Fruit fly (Drosophila melanogaster) whole organism, pupa: ENCODE data around the gene CG31115.

Experiments
- CG10348 ChIP-seq: fragments of 200-800 bp; sonication (Bioruptor generic); IDR thresholded peaks from 2 replicates; pipeline ENCODE4 v1.3.6; 2022; ENCODE audit warnings: missing biosample characterization, missing genetic modification characterization
- CG12605 ChIP-seq: fragments of 200-800 bp; sonication (Bioruptor generic); IDR thresholded peaks from 2 replicates; pipeline ENCODE4 v1.3.6; 2022; ENCODE audit warnings: missing biosample characterization, missing genetic modification characterization
- CG13204 ChIP-seq: fragments of 200-800 bp; sonication (Bioruptor generic); optimal IDR thresholded peaks from 2 replicates; lab custom pipeline; 2018; ENCODE audit warnings: missing biosample characterization, mild to moderate bottlenecking, missing genetic modification characterization, moderate library complexity
- CG14655 ChIP-seq: fragments of 200-800 bp; sonication (Bioruptor generic); optimal IDR thresholded peaks from 3 replicates; lab custom pipeline; 2017; ENCODE audit warnings: mild to moderate bottlenecking, missing biosample characterization, missing genetic modification reagents, missing genetic modification characterization
- CG15710 ChIP-seq: fragments of 200-800 bp; sonication (Bioruptor generic); optimal IDR thresholded peaks from 2 replicates; lab custom pipeline; 2018; ENCODE audit warnings: missing biosample characterization, mild to moderate bottlenecking, missing genetic modification characterization, moderate library complexity
- CG17806 ChIP-seq: fragments of 200-800 bp; sonication (Bioruptor generic); optimal IDR thresholded peaks from 2 replicates; lab custom pipeline; 2018; ENCODE audit warnings: missing biosample characterization, mild to moderate bottlenecking, missing genetic modification characterization, moderate library complexity
- CG32121 ChIP-seq: fragments of 200-800 bp; sonication (Bioruptor generic); IDR thresholded peaks from 2 replicates; pipeline ENCODE4 v1.3.6; 2022; ENCODE audit warnings: missing biosample characterization, missing genetic modification characterization
- CG34367 ChIP-seq: fragments of 200-800 bp; sonication (Bioruptor generic); optimal IDR thresholded peaks from 2 replicates; lab custom pipeline; 2018; ENCODE audit warnings: missing biosample characterization, mild to moderate bottlenecking, missing genetic modification characterization
- CG4496 ChIP-seq: fragments of 200-800 bp; sonication (Bioruptor generic); IDR thresholded peaks from 3 replicates; pipeline ENCODE4 v1.3.6; 2022; ENCODE audit warnings: missing biosample characterization, missing genetic modification characterization
- CG8159 ChIP-seq: fragments of 200-800 bp; sonication (Bioruptor generic); optimal IDR thresholded peaks from 3 replicates; lab custom pipeline; 2018; ENCODE audit warnings: missing biosample characterization, mild to moderate bottlenecking, missing genetic modification characterization, moderate library complexity
- CG8301 ChIP-seq: fragments of 200-800 bp; sonication (Bioruptor generic); optimal IDR thresholded peaks from 2 replicates; lab custom pipeline; 2018; ENCODE audit warnings: missing biosample characterization, mild to moderate bottlenecking, missing genetic modification characterization
- CG9948 ChIP-seq: fragments of 200-800 bp; sonication (Bioruptor generic); optimal IDR thresholded peaks from 2 replicates; lab custom pipeline; 2018; ENCODE audit warnings: missing biosample characterization, mild to moderate bottlenecking, missing genetic modification characterization, moderate library complexity
- D1 ChIP-seq: fragments of 200-800 bp; sonication (Bioruptor generic); optimal IDR thresholded peaks from 2 replicates; lab custom pipeline; 2018; ENCODE audit warnings: missing biosample characterization, mild to moderate bottlenecking, missing genetic modification characterization, moderate library complexity
- EcR ChIP-seq: fragments of 200-800 bp; sonication (Bioruptor generic); optimal IDR thresholded peaks from 3 replicates; lab custom pipeline; 2019; ENCODE audit warnings: missing biosample characterization, missing genetic modification characterization, mild to moderate bottlenecking, moderate library complexity, missing genetic modification reagents
- Ets98B ChIP-seq: fragments of 200-800 bp; sonication (Bioruptor generic); IDR thresholded peaks from 2 replicates; pipeline ENCODE4 v1.3.6; 2022; ENCODE audit warnings: missing biosample characterization, missing genetic modification characterization
- Pif1A ChIP-seq: fragments of 200-800 bp; sonication (Bioruptor generic); optimal IDR thresholded peaks from 3 replicates; lab custom pipeline; 2016; ENCODE audit warnings: missing biosample characterization, missing genetic modification characterization
- Pif1B ChIP-seq: fragments of 200-800 bp; sonication (Bioruptor generic); optimal IDR thresholded peaks from 3 replicates; lab custom pipeline; 2016; ENCODE audit warnings: missing biosample characterization, missing genetic modification characterization
- Snoo ChIP-seq: fragments of 200-800 bp; sonication (Bioruptor generic); optimal IDR thresholded peaks from 3 replicates; lab custom pipeline; 2017; ENCODE audit warnings: missing biosample characterization, mild to moderate bottlenecking, missing genetic modification characterization, inconsistent platforms
- fd96Ca ChIP-seq: fragments of 200-800 bp; sonication (Bioruptor generic); IDR thresholded peaks from 3 replicates; pipeline ENCODE4 v1.3.6; 2022; ENCODE audit warnings: missing biosample characterization, missing genetic modification characterization
- gl ChIP-seq: fragments of 200-800 bp; sonication (Bioruptor generic); optimal IDR thresholded peaks from 2 replicates; lab custom pipeline; 2018; ENCODE audit warnings: missing biosample characterization, mild to moderate bottlenecking, missing genetic modification characterization
- rn ChIP-seq: fragments of 200-800 bp; sonication (Bioruptor generic); IDR thresholded peaks from 2 replicates; pipeline ENCODE4 v1.3.6; 2022; ENCODE audit warnings: missing biosample characterization, missing genetic modification characterization

Gene CG31115

DNA sequence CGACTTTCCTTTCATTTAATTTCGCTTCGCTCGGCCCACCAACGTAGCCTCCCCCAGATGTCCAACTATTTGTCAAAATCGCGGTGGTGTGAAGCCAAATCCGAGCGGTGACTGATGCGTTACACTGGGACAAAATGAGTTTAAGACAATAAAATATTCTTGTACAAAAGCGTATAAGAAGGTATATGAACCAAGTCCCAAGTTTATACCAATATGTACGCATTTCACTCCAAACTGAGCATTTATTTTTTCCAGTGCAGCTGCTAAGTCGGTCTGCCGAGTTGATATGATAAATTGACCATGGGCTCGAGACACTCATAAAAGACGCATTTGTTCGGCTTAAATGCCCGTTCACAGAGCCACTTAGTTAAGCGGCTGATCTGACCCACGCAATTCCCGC, 32.0 kb upstream of the CG31115 start:
- TF ChIP-seq CG8159 (tag; lab: Kevin White, UChicago) (peak; percentile 7), Snoo (tag; lab: Kevin White, UChicago) (no peak), CG32121 (GFP tag; lab: Robert Waterston, UW) (peak; percentile 46), CG17806 (tag; lab: Kevin White, UChicago) (peak; percentile 38), CG34367 (tag; lab: Kevin White, UChicago) (no peak), gl (tag; lab: Kevin White, UChicago) (no peak), CG8301 (tag; lab: Kevin White, UChicago) (peak; percentile 56), CG10348 (GFP tag; lab: Robert Waterston, UW) (no peak), Ets98B (GFP tag; lab: Robert Waterston, UW) (0 out of 2 replicates have a peak, but pooled peaks have one; percentile 58), rn (GFP tag; lab: Robert Waterston, UW) (peak; percentile 40; the same call in 1 of the 2 replicates), Pif1A (GFP tag; lab: Kevin White, UChicago) (peak; percentile 57), fd96Ca (GFP tag; lab: Robert Waterston, UW) (peak; percentile 80; the same call in 2 of the 3 replicates), CG4496 (GFP tag; lab: Robert Waterston, UW) (peak; percentile 70), CG14655 (GFP tag; lab: Kevin White, UChicago) (peak; percentile 44), Pif1B (no peak), CG15710 (tag; lab: Kevin White, UChicago) (peak; percentile 2), D1 (no peak), CG13204 (GFP tag; lab: Kevin White, UChicago) (no peak), CG9948 (tag; lab: Kevin White, UChicago) (peak; percentile 24), EcR (GFP tag; lab: Kevin White, UChicago) (no peak), CG12605 (GFP tag; lab: Robert Waterston, UW) (no peak)

DNA sequence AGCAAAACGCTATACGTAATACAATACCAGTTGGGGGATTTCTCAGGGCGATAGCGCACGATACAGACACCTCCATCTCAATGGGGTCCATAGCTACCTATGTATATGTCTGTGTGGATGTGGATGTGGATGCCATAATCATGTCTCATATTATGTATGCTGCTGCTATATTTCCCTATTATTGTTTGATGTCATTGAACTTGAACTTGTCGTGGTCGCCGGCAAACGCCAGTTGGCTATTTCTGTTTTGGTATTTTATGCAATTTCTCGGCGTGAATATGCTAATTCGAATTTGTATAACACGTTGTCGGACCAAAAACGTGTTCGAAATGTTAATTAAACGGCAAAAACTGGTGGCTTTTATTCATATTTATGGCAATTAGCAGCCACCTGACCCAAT, 31.0 kb upstream of the CG31115 start:
- TF ChIP-seq EcR (GFP tag; lab: Kevin White, UChicago) (no peak), Pif1A (GFP tag; lab: Kevin White, UChicago) (no peak), Snoo (tag; lab: Kevin White, UChicago) (no peak), CG15710 (tag; lab: Kevin White, UChicago) (no peak), CG13204 (GFP tag; lab: Kevin White, UChicago) (no peak), Ets98B (GFP tag; lab: Robert Waterston, UW) (no peak), Pif1B (no peak), rn (GFP tag; lab: Robert Waterston, UW) (no peak), CG17806 (tag; lab: Kevin White, UChicago) (no peak), CG12605 (GFP tag; lab: Robert Waterston, UW) (no peak), CG8301 (tag; lab: Kevin White, UChicago) (no peak), D1 (no peak), CG9948 (tag; lab: Kevin White, UChicago) (no peak), CG8159 (tag; lab: Kevin White, UChicago) (no peak), CG34367 (tag; lab: Kevin White, UChicago) (no peak), gl (tag; lab: Kevin White, UChicago) (no peak)

DNA sequence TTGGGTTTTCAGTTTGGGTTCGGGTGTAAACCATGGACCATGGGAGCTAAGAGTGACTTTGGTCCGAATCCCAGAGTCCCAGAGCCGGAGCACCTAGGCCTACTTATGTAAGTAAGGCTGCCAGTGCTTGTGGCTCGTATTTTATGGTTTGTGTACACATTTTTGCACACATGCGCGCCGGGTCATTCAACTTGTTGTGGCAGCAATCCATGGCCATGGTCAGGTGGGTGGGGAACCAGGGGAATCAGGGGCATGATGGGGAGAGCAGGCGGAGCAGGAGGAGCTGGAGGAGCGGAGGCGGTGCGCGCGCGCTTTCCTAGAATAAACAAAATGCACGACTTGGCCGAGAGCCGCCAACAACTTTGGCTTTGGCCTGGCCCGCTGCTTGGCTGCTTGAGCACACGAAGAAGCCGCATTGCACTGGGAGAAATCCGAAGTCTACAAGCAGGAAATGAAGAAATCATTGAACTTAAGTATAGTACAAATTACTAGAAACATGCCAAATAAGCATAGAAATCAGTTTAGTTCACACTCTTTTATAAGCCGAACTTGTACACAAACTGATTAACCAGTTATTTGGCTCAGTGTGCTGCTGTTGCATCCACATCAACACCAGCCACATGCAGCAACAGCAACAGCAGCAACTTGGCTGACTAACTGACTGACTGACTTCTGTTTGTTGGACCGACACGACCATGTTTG, 26.8 kb upstream of the CG31115 start:
- TF ChIP-seq CG8301 (tag; lab: Kevin White, UChicago) (peak; percentile 96), Pif1A (GFP tag; lab: Kevin White, UChicago) (peak; percentile 87), CG14655 (GFP tag; lab: Kevin White, UChicago) (peak; percentile 96), CG10348 (GFP tag; lab: Robert Waterston, UW) (peak; percentile 51; the same call in 1 of the 2 replicates), Ets98B (GFP tag; lab: Robert Waterston, UW) (peak; percentile 95), CG9948 (tag; lab: Kevin White, UChicago) (peak; percentile 88), CG12605 (GFP tag; lab: Robert Waterston, UW) (peak; percentile 88), D1 (no peak), CG8159 (tag; lab: Kevin White, UChicago) (peak; percentile 87), CG13204 (GFP tag; lab: Kevin White, UChicago) (peak; percentile 72), rn (GFP tag; lab: Robert Waterston, UW) (peak; percentile 81), EcR (GFP tag; lab: Kevin White, UChicago) (peak; percentile 84), fd96Ca (GFP tag; lab: Robert Waterston, UW) (peak; percentile 93), CG34367 (tag; lab: Kevin White, UChicago) (peak; percentile 85), gl (tag; lab: Kevin White, UChicago) (peak; percentile 81), CG32121 (GFP tag; lab: Robert Waterston, UW) (peak; percentile 90), CG15710 (tag; lab: Kevin White, UChicago) (peak; percentile 85), CG17806 (tag; lab: Kevin White, UChicago) (peak; percentile 87), Snoo (tag; lab: Kevin White, UChicago) (no peak), Pif1B (peak; percentile 83), CG4496 (GFP tag; lab: Robert Waterston, UW) (peak; percentile 95)

DNA sequence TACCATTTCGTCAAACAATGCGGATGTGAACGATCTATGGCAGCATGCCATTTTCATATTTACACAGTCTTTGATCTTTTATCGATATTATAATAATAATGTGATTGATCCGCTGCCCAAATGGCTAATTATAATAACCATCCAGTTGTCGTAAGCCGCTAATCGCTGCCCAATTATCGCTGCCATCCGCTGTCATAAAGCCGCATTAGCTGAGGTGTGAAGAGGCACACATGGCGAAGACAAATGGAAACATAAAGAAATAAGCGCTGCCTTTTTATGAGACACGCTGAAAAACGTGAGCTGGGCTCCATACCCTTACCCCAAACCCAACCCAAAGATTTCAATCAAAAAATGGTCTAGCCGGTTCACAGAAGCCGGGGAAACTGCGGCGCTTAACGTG, 24.7 kb upstream of the CG31115 start:
- TF ChIP-seq CG8301 (tag; lab: Kevin White, UChicago) (no peak), D1 (no peak), Pif1B (no peak), EcR (GFP tag; lab: Kevin White, UChicago) (no peak), fd96Ca (GFP tag; lab: Robert Waterston, UW) (no peak), CG34367 (tag; lab: Kevin White, UChicago) (no peak), CG8159 (tag; lab: Kevin White, UChicago) (no peak), CG15710 (tag; lab: Kevin White, UChicago) (no peak), CG13204 (GFP tag; lab: Kevin White, UChicago) (no peak), rn (GFP tag; lab: Robert Waterston, UW) (no peak), CG32121 (GFP tag; lab: Robert Waterston, UW) (no peak), Snoo (tag; lab: Kevin White, UChicago) (no peak), Pif1A (GFP tag; lab: Kevin White, UChicago) (no peak), gl (tag; lab: Kevin White, UChicago) (no peak), Ets98B (GFP tag; lab: Robert Waterston, UW) (no peak), CG14655 (GFP tag; lab: Kevin White, UChicago) (no peak), CG12605 (GFP tag; lab: Robert Waterston, UW) (no peak), CG10348 (GFP tag; lab: Robert Waterston, UW) (no peak), CG9948 (tag; lab: Kevin White, UChicago) (no peak)
- TF ChIP-seq, all 21 proteins: peak for 0
